Fruit fly (Drosophila melanogaster) whole organism: ENCODE results near the gene CG43645.

ENCODE experiments used
- CG8478 ChIP-seq: fragments of >200 bp; optimal IDR thresholded peaks from 2 replicates; lab custom pipeline; 2018; ENCODE audit warnings: inconsistent platforms
- pan ChIP-seq: fragments of >200 bp; optimal IDR thresholded peaks from 2 replicates; lab custom pipeline; 2017
- psq ChIP-seq: fragments of >200 bp; optimal IDR thresholded peaks from 2 replicates; lab custom pipeline; 2017

- TF ChIP-seq CG8478 (lab: Kevin White, UChicago), result no peak
- no peak for TF ChIP-seq psq
- no peak for TF ChIP-seq pan (lab: Kevin White, UChicago)
These were observed at the start of gene CG43645, which contains the start of gene CG43221 for dm6 chr2L:17485457-17485856.
